Fruit fly (Drosophila melanogaster): ENCODE measurements around the gene Or67a.

dm6 chr3L:9501298-9501697, 27.6 kb upstream of the Or67a start:
- TF ChIP-seq Eip75B (GFP tag; optimal IDR thresholded peaks at IDR 0.05) (no peak), OdsH (GFP tag; optimal IDR thresholded peaks at IDR 0.05) (no peak), Ets96B (tag; optimal IDR thresholded peaks at IDR 0.05) (no peak), CG6854 (GFP tag; optimal IDR thresholded peaks at IDR 0.05) (no peak), Hr39 (GFP tag; optimal IDR thresholded peaks at IDR 0.05) (no peak), Eip78C (GFP tag) (peak; percentile 23), dsx (GFP tag; optimal IDR thresholded peaks at IDR 0.05; ENCODE audit: poor library complexity, severe bottlenecking) (no peak), Sox102F (GFP tag; optimal IDR thresholded peaks at IDR 0.05) (no peak), salr (GFP tag; optimal IDR thresholded peaks at IDR 0.05) (no peak), lz (GFP tag; optimal IDR thresholded peaks at IDR 0.05) (no peak), CG32006 (GFP tag; optimal IDR thresholded peaks at IDR 0.05) (no peak)

All from whole organism, prepupa.